Fruit fly (Drosophila melanogaster) whole organism: Measurements from ENCODE around the gene CG18258.

ENCODE experiments used
- CG8478 ChIP-seq: fragments of >200 bp; optimal IDR thresholded peaks from 2 replicates; lab custom pipeline; 2018; ENCODE audit warnings: inconsistent platforms
- psq ChIP-seq: fragments of >200 bp; optimal IDR thresholded peaks from 2 replicates; lab custom pipeline; 2017

DNA sequence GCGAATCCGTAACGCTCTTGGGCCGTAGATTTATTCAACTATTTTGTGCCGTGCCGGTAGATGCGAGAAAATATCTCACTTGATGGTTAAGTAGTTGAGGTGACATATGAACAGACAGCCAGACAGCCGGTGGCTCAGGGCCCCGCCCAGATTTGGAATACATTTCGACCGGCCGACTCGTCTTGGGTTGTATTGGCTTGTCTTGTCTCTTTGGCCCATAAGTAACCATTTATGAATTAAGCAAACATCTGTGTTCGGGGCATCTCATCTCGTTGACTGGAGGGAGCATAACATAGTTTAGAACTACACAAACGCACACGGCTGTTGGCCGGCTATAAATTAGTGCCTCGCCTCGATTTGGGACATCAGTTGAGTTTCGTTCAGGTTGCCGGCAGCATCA is 6.1 kb upstream of the CG18258 start, which contains the start of gene CG32564:
- TF ChIP-seq psq (lab: Kevin White, UChicago) (no peak), CG8478 (lab: Kevin White, UChicago) (no peak)
